Fruit fly (Drosophila melanogaster): ENCODE data around the gene Mitofilin.
A peak's percentile ranks its signal among the peaks of the same experiment; 100 is the strongest.

Mitofilin gene

dm6 chr3R:22034160-22034742, 11.1 kb upstream of the Mitofilin start, which contains the start of the genes CG45099, CG6015, pit and Fadd (continued):
- TF ChIP-seq unpg (GFP tag; optimal IDR thresholded peaks at IDR 0.05): no peak
- TF ChIP-seq CG2199 (GFP tag; IDR thresholded peaks at IDR 0.05): no peak; the same call in 2 of the 3 replicates
- TF ChIP-seq Scr (GFP tag; IDR thresholded peaks at IDR 0.05; ENCODE audit: partially characterized antibody): peak; percentile 71
- TF ChIP-seq CG10267 (tag; optimal IDR thresholded peaks at IDR 0.05): peak; percentile 46
- TF ChIP-seq gfzf (GFP tag; optimal IDR thresholded peaks at IDR 0.05): peak; percentile 69
- peak; percentile 53 for TF ChIP-seq nmo (GFP tag; optimal IDR thresholded peaks at IDR 0.05)
- TF ChIP-seq Stat92E (GFP tag; optimal IDR thresholded peaks at IDR 0.05): peak in 1 of 3 experiments; percentile 52
- TF ChIP-seq lbe (GFP tag; optimal IDR thresholded peaks at IDR 0.05): no peak
- no peak for TF ChIP-seq danr (GFP tag; IDR thresholded peaks at IDR 0.05)
- TF ChIP-seq CG1603 (tag; optimal IDR thresholded peaks at IDR 0.05): no peak
- TF ChIP-seq ap (GFP tag; IDR thresholded peaks at IDR 0.05): no peak
- no peak for TF ChIP-seq bab2 (GFP tag; optimal IDR thresholded peaks at IDR 0.05)
- 0 out of 3 replicates have a peak, but pooled peaks have one; percentile 45 for TF ChIP-seq Opbp (GFP tag; IDR thresholded peaks at IDR 0.05; ENCODE audit: partially characterized antibody)
- TF ChIP-seq CG18619 (GFP tag; optimal IDR thresholded peaks at IDR 0.05): no peak
- peak; percentile 59 for TF ChIP-seq CG4617 (GFP tag; optimal IDR thresholded peaks at IDR 0.05; ENCODE audit: borderline replicate concordance)
- peak; percentile 65; the same call in 2 of the 3 replicates for TF ChIP-seq CG14860 (GFP tag; IDR thresholded peaks at IDR 0.05; ENCODE audit: partially characterized antibody)
- TF ChIP-seq br (optimal IDR thresholded peaks at IDR 0.05): no peak
- TF ChIP-seq CG8924 (tag; optimal IDR thresholded peaks at IDR 0.05): peak; percentile 36
- peak; percentile 43 for TF ChIP-seq CG12659 (GFP tag; optimal IDR thresholded peaks at IDR 0.05)
- no peak for TF ChIP-seq zfh1 (GFP tag; IDR thresholded peaks at IDR 0.05)
- TF ChIP-seq CG8089 (GFP tag; optimal IDR thresholded peaks at IDR 0.05): no peak
- TF ChIP-seq Ets97D (GFP tag; optimal IDR thresholded peaks at IDR 0.05): peak; percentile 63
- TF ChIP-seq insv (GFP tag; optimal IDR thresholded peaks at IDR 0.05): peak in 1 of 2 experiments; percentile 17
- peak; percentile 66 for TF ChIP-seq CG16813 (GFP tag; IDR thresholded peaks at IDR 0.05; ENCODE audit: partially characterized antibody)
- peak; percentile 9; the same call in 1 of the 2 replicates for TF ChIP-seq CG9932 (GFP tag; IDR thresholded peaks at IDR 0.05)
- TF ChIP-seq sens (GFP tag): peak; percentile 68
- peak; percentile 66 for TF ChIP-seq MBD-R2 (GFP tag; IDR thresholded peaks at IDR 0.05)
- TF ChIP-seq abd-A (tag; optimal IDR thresholded peaks at IDR 0.05): no peak
- no peak for TF ChIP-seq Spps (tag; optimal IDR thresholded peaks at IDR 0.05)
- TF ChIP-seq CG8478 (optimal IDR thresholded peaks at IDR 0.05): no peak
- peak; percentile 35 for TF ChIP-seq CG12391 (tag; optimal IDR thresholded peaks at IDR 0.05)
- peak; percentile 30 for TF ChIP-seq zen (tag; optimal IDR thresholded peaks at IDR 0.05)
- TF ChIP-seq Hr51 (GFP tag; optimal IDR thresholded peaks at IDR 0.05): no peak
- TF ChIP-seq Dref (GFP tag; IDR thresholded peaks at IDR 0.05): peak; percentile 74
- TF ChIP-seq fd3F (GFP tag; optimal IDR thresholded peaks at IDR 0.05): no peak
- TF ChIP-seq Atf6 (GFP tag; IDR thresholded peaks at IDR 0.05): no peak
- TF ChIP-seq slou (GFP tag; optimal IDR thresholded peaks at IDR 0.05): no peak
- TF ChIP-seq CG5953 (GFP tag; IDR thresholded peaks at IDR 0.05): no peak
- peak; percentile 63 for TF ChIP-seq unc-4 (GFP tag; IDR thresholded peaks at IDR 0.05; ENCODE audit: partially characterized antibody)
- TF ChIP-seq ato (GFP tag; IDR thresholded peaks at IDR 0.05; ENCODE audit: partially characterized antibody): peak; percentile 32; the same call in 1 of the 2 replicates
- TF ChIP-seq Gsc (GFP tag; IDR thresholded peaks at IDR 0.05): no peak
- peak; percentile 9 for TF ChIP-seq D (optimal IDR thresholded peaks at IDR 0.05)
- TF ChIP-seq D (GFP tag; optimal IDR thresholded peaks at IDR 0.05): no peak
- no peak for TF ChIP-seq CG13296 (GFP tag; optimal IDR thresholded peaks at IDR 0.05)
- peak; percentile 14 for TF ChIP-seq Dp (GFP tag; optimal IDR thresholded peaks at IDR 0.05)
- peak; percentile 36; the same call in 1 of the 2 replicates for TF ChIP-seq inv (GFP tag; IDR thresholded peaks at IDR 0.05; ENCODE audit: partially characterized antibody)
- TF ChIP-seq trem (tag; optimal IDR thresholded peaks at IDR 0.05): peak; percentile 62
- no peak for TF ChIP-seq mirr (GFP tag; optimal IDR thresholded peaks at IDR 0.05)
- TF ChIP-seq MESR4 (GFP tag; optimal IDR thresholded peaks at IDR 0.05): peak; percentile 34

Data from whole organism, embryonic.